Fruit fly (Drosophila melanogaster): ENCODE results near the gene CG42813.
A peak's percentile ranks its signal among the peaks of the same experiment; 100 is the strongest.

The CG42813 gene

dm6 chr3R:27208724-27209343, 19.5 kb downstream of the CG42813 start (continued):
- no peak for TF ChIP-seq CG12299 (tag; optimal IDR thresholded peaks at IDR 0.05)
- no peak for TF ChIP-seq CG13775 (GFP tag; optimal IDR thresholded peaks at IDR 0.05)
- TF ChIP-seq CG11085 (GFP tag; IDR thresholded peaks at IDR 0.05): 0 out of 2 replicates have a peak, but pooled peaks have one; percentile 38
- TF ChIP-seq CG7372 (GFP tag; IDR thresholded peaks at IDR 0.05): no peak
- TF ChIP-seq sim (GFP tag; IDR thresholded peaks at IDR 0.05): peak; percentile 63; the same call in 1 of the 2 replicates
- TF ChIP-seq CG2129 (GFP tag; IDR thresholded peaks at IDR 0.05; ENCODE audit: partially characterized antibody): no peak
- TF ChIP-seq ato (GFP tag; IDR thresholded peaks at IDR 0.05; ENCODE audit: partially characterized antibody): no peak
- TF ChIP-seq Nf-YB (GFP tag; optimal IDR thresholded peaks at IDR 0.05): peak; percentile 9
- peak; percentile 6; the same call in 1 of the 3 replicates for TF ChIP-seq dysf (GFP tag; IDR thresholded peaks at IDR 0.05)
- TF ChIP-seq CG10431 (GFP tag; optimal IDR thresholded peaks at IDR 0.05): peak; percentile 10
- no peak for TF ChIP-seq CG10274 (GFP tag; optimal IDR thresholded peaks at IDR 0.05)
- no peak for TF ChIP-seq B-H2 (GFP tag; optimal IDR thresholded peaks at IDR 0.05)
- TF ChIP-seq knrl (GFP tag; IDR thresholded peaks at IDR 0.05; ENCODE audit: partially characterized antibody): no peak
- peak; percentile 76; the same call in 2 of the 3 replicates for TF ChIP-seq otp (GFP tag; IDR thresholded peaks at IDR 0.05)
- peak; percentile 29 for TF ChIP-seq CG10543 (GFP tag; optimal IDR thresholded peaks at IDR 0.05)
- no peak for TF ChIP-seq CG6689 (GFP tag; IDR thresholded peaks at IDR 0.05)
- TF ChIP-seq sens (GFP tag): peak; percentile 86
- no peak for TF ChIP-seq Doc2 (GFP tag; IDR thresholded peaks at IDR 0.05)
- no peak for TF ChIP-seq gsb (GFP tag; IDR thresholded peaks at IDR 0.05)
- no peak for TF ChIP-seq gcm2 (GFP tag; optimal IDR thresholded peaks at IDR 0.05)
- TF ChIP-seq CG8924 (tag; optimal IDR thresholded peaks at IDR 0.05): peak; percentile 42
- no peak for TF ChIP-seq Dref (GFP tag; IDR thresholded peaks at IDR 0.05)
- TF ChIP-seq CG2875 (GFP tag; optimal IDR thresholded peaks at IDR 0.05): peak; percentile 66
- TF ChIP-seq twi (tag; optimal IDR thresholded peaks at IDR 0.05): no peak
- no peak for TF ChIP-seq Xbp1 (GFP tag; optimal IDR thresholded peaks at IDR 0.05)
- no peak for TF ChIP-seq Hmx (GFP tag; optimal IDR thresholded peaks at IDR 0.05)
- peak; percentile 5 for TF ChIP-seq Hmr (GFP tag; optimal IDR thresholded peaks at IDR 0.05)
- TF ChIP-seq CG32532 (GFP tag; IDR thresholded peaks at IDR 0.05): peak; percentile 38; the same call in 1 of the 2 replicates
- no peak for TF ChIP-seq Aef1 (GFP tag; IDR thresholded peaks at IDR 0.05)
- TF ChIP-seq Neu2 (GFP tag; optimal IDR thresholded peaks at IDR 0.05; ENCODE audit: borderline replicate concordance): no peak
- TF ChIP-seq chm (GFP tag; IDR thresholded peaks at IDR 0.05): peak; percentile 19; the same call in 1 of the 2 replicates
- TF ChIP-seq stwl (tag; optimal IDR thresholded peaks at IDR 0.05): no peak
- TF ChIP-seq nmo (GFP tag; optimal IDR thresholded peaks at IDR 0.05): no peak
- peak; percentile 22 for TF ChIP-seq CG8281 (tag; optimal IDR thresholded peaks at IDR 0.05)
- peak; percentile 3 for TF ChIP-seq Fer3 (tag; optimal IDR thresholded peaks at IDR 0.05)
- TF ChIP-seq gem (tag; optimal IDR thresholded peaks at IDR 0.05): peak; percentile 57
- TF ChIP-seq crol (GFP tag; IDR thresholded peaks at IDR 0.05): no peak
- peak; percentile 27; the same call in 1 of the 2 replicates for TF ChIP-seq CG14014 (GFP tag; IDR thresholded peaks at IDR 0.05)
- TF ChIP-seq slou (GFP tag; optimal IDR thresholded peaks at IDR 0.05): no peak
- TF ChIP-seq sima (GFP tag; optimal IDR thresholded peaks at IDR 0.05): no peak
- TF ChIP-seq E2f2 (GFP tag; IDR thresholded peaks at IDR 0.05): 0 out of 2 replicates have a peak, but pooled peaks have one; percentile 10
- no peak for TF ChIP-seq CG32772 (GFP tag; IDR thresholded peaks at IDR 0.05)
- no peak for TF ChIP-seq Dip2 (GFP tag; IDR thresholded peaks at IDR 0.05)
- peak; percentile 22 for TF ChIP-seq CG13424 (tag; optimal IDR thresholded peaks at IDR 0.05)
- no peak for TF ChIP-seq MBD-R2 (GFP tag; IDR thresholded peaks at IDR 0.05)
- TF ChIP-seq cato (GFP tag; optimal IDR thresholded peaks at IDR 0.05; ENCODE audit: borderline replicate concordance): peak; percentile 28
- TF ChIP-seq H15 (GFP tag; IDR thresholded peaks at IDR 0.05): no peak
- TF ChIP-seq ftz-f1 (GFP tag; optimal IDR thresholded peaks at IDR 0.05): no peak
- TF ChIP-seq CG2712 (tag; optimal IDR thresholded peaks at IDR 0.05): peak; percentile 20
- 0 out of 2 replicates have a peak, but pooled peaks have one; percentile 16 for TF ChIP-seq stc (GFP tag; IDR thresholded peaks at IDR 0.05)
